Worm (Caenorhabditis elegans): ENCODE measurements around the gene tag-280.

- no peak for TF ChIP-seq skn-1 (tag; optimal IDR thresholded peaks at IDR 0.05)
- TF ChIP-seq lsy-2 (tag; optimal IDR thresholded peaks at IDR 0.05) = no peak
Measured at ce11 chrII:12480811-12481210, 20.4 kb downstream of the tag-280 start, which contains the start of gene arrd-9.
